Worm (Caenorhabditis elegans): ENCODE results near the gene suds-3.

The suds-3 gene

ce11 chrV:9889629-9890028 lies 41.2 kb upstream of the suds-3 start, which contains the start of gene fshr-1:
TSS of gene fshr-1 (plus strand) at chrV:9889837.
- TF ChIP-seq elt-2 (tag; optimal IDR thresholded peaks at IDR 0.05) (peak; percentile 9), pag-3 (tag; optimal IDR thresholded peaks at IDR 0.05; ENCODE audit: borderline replicate concordance) (no peak), odd-2 (tag; optimal IDR thresholded peaks at IDR 0.05) (no peak), K09A11.1 (tag; optimal IDR thresholded peaks at IDR 0.05; ENCODE audit: insufficient read depth) (no peak)

- TF ChIP-seq sdc-2 (tag; optimal IDR thresholded peaks at IDR 0.05) (no peak), mec-3 (tag; optimal IDR thresholded peaks at IDR 0.05; ENCODE audit: borderline replicate concordance) (no peak), ceh-6 (GFP tag; optimal IDR thresholded peaks at IDR 0.05) (no peak), C38D4.7 (GFP tag; optimal IDR thresholded peaks at IDR 0.05) (no peak), unc-55 (GFP tag; optimal IDR thresholded peaks at IDR 0.05) (no peak), pha-4 (tag; optimal IDR thresholded peaks at IDR 0.05) (no peak), dve-1 (tag; optimal IDR thresholded peaks at IDR 0.05) (no peak)
These were observed 31.5 kb upstream of the suds-3 start, which contains the start of gene egl-47 for ce11 chrV:9899278-9899677. TSS of gene egl-47 (plus strand) at chrV:9899578.

- no peak for TF ChIP-seq hlh-13 (GFP tag; optimal IDR thresholded peaks at IDR 0.05)
- TF ChIP-seq dmd-4 (tag; optimal IDR thresholded peaks at IDR 0.05; ENCODE audit: borderline replicate concordance): no peak
- TF ChIP-seq pros-1 (tag; optimal IDR thresholded peaks at IDR 0.05): no peak
- no peak for TF ChIP-seq sox-2 (GFP tag; IDR thresholded peaks at IDR 0.05)
- no peak for TF ChIP-seq ttx-3 (tag; optimal IDR thresholded peaks at IDR 0.05)
- TF ChIP-seq hlh-6 (tag; optimal IDR thresholded peaks at IDR 0.05): no peak
- TF ChIP-seq unc-86 (tag; optimal IDR thresholded peaks at IDR 0.05): no peak
- no peak for TF ChIP-seq K02D7.2 (tag; optimal IDR thresholded peaks at IDR 0.05)
- no peak for TF ChIP-seq ceh-6 (GFP tag; optimal IDR thresholded peaks at IDR 0.05)
- no peak for TF ChIP-seq ama-1 (optimal IDR thresholded peaks at IDR 0.05)
- TF ChIP-seq pha-2 (tag; optimal IDR thresholded peaks at IDR 0.05): no peak
- no peak for TF ChIP-seq unc-3 (GFP tag; conservative IDR thresholded peaks at IDR 0.05)
- TF ChIP-seq unc-3 (tag; optimal IDR thresholded peaks at IDR 0.05): no peak
- TF ChIP-seq dve-1 (tag; optimal IDR thresholded peaks at IDR 0.05): no peak
- TF ChIP-seq ceh-2 (tag; optimal IDR thresholded peaks at IDR 0.05): no peak
- TF ChIP-seq pqm-1 (tag; optimal IDR thresholded peaks at IDR 0.05): no peak
- no peak for TF ChIP-seq pag-3 (tag; optimal IDR thresholded peaks at IDR 0.05; ENCODE audit: borderline replicate concordance)
- TF ChIP-seq tbx-2 (tag; optimal IDR thresholded peaks at IDR 0.05): no peak
- no peak for TF ChIP-seq madf-2 (tag; optimal IDR thresholded peaks at IDR 0.05)
These were observed 29.7 kb upstream of the suds-3 start for ce11 chrV:9901119-9901518.

- TF ChIP-seq gmeb-2 (tag; optimal IDR thresholded peaks at IDR 0.05) (no peak), ref-2 (tag; optimal IDR thresholded peaks at IDR 0.05) (no peak), pha-4 (tag; optimal IDR thresholded peaks at IDR 0.05) (no peak), madf-2 (tag; optimal IDR thresholded peaks at IDR 0.05) (no peak), eyg-1 (tag; optimal IDR thresholded peaks at IDR 0.05) (no peak)
These were observed 24.7 kb upstream of the suds-3 start, which contains the start of gene fipr-11 for ce11 chrV:9906115-9906514. TSS of gene fipr-11 (minus strand) at chrV:9906215.

ce11 chrV:9907205-9907604 lies 23.6 kb upstream of the suds-3 start:
- TF ChIP-seq ref-2 (tag; optimal IDR thresholded peaks at IDR 0.05): no peak

- TF ChIP-seq K02D7.2 (tag; optimal IDR thresholded peaks at IDR 0.05): no peak
- no peak for TF ChIP-seq tbx-7 (tag; optimal IDR thresholded peaks at IDR 0.05)
- no peak for TF ChIP-seq ama-1 (optimal IDR thresholded peaks at IDR 0.05)
These were observed 21.2 kb upstream of the suds-3 start for ce11 chrV:9909624-9910023.

ce11 chrV:9911165-9911564 lies 19.6 kb upstream of the suds-3 start:
- TF ChIP-seq unc-42 (tag; optimal IDR thresholded peaks at IDR 0.05) (peak; percentile 90), pros-1 (tag; optimal IDR thresholded peaks at IDR 0.05) (no peak)
